Worm (Caenorhabditis elegans): ENCODE measurements around the gene npax-3.

npax-3 gene

DNA sequence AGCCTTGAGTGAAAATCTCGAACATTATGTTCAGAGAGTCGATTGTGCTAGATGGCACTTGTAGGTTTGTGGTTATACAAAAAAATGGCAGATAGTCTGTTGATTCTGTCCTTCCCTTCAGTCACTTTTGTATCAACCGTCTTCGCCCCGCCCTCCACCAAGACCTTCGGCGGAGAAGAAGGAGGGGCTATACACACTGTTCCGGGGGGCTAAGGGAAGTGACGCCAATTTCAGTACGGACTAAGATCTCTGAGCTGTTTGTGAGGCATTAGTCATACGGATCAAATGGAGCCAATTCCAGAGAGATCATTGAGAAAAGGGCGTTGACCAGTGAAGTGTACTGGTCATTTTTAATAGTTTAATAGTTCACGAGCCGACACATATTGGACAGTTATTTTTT, 47.4 kb downstream of the npax-3 start, which contains the start of gene swt-3:
TSS of gene swt-3 (minus strand) at position 101 of the 400 bp plus-strand sequence.
- no peak for TF ChIP-seq klf-2 (GFP tag; conservative IDR thresholded peaks at IDR 0.05)
- TF ChIP-seq ztf-29 (GFP tag; IDR thresholded peaks at IDR 0.05): no peak
- TF ChIP-seq cog-1 (tag; optimal IDR thresholded peaks at IDR 0.05): no peak

DNA sequence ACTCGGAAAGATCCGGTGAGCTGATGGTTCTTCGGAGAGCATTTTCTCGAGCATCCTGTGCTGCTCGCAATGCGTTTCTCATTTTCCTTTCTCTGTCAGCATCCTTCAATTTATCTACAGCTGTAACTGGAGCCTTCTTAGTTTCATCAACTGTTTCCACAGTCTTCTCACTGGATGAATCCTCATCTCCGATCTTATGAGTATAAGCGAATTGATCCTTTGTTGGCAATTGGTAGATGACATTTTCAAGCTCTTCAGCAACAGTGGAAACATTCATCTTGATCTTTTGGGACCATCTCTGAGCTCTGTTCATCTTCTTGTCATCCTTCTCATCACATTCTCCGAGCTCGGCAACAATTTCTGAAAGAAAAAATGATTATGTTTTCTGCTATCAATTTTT, 48.6 kb downstream of the npax-3 start:
- TF ChIP-seq med-1 (GFP tag; optimal IDR thresholded peaks at IDR 0.05; ENCODE audit: insufficient read depth) (no peak), tab-1 (GFP tag; IDR thresholded peaks at IDR 0.05) (no peak), cog-1 (tag; optimal IDR thresholded peaks at IDR 0.05) (no peak), ref-1 (GFP tag; conservative IDR thresholded peaks at IDR 0.05) (no peak), flt-1 (GFP tag; IDR thresholded peaks at IDR 0.05) (no peak), ztf-29 (GFP tag; IDR thresholded peaks at IDR 0.05) (no peak), klf-2 (GFP tag; conservative IDR thresholded peaks at IDR 0.05) (no peak), T22C8.4 (GFP tag; IDR thresholded peaks at IDR 0.05) (no peak), ztf-23 (GFP tag; IDR thresholded peaks at IDR 0.05) (no peak)

DNA sequence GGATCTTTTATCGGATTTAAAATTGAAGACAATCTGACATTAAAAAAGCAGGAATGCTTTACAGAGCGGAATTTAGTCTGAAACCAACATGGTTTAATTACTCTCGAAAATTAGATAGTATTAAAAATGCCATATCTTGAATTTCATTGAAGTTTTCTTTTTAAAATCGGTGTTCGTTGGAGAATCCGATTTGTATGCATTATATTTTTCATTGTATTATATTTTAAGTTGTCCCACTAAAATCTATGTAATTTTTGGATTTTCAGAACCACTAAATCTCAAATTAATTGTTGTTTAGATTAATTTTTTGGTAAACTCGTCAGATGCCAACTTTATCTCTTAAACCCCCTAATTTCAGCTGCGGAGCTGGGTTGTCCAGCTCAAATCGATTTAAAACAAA, 49.4 kb downstream of the npax-3 start:
- TF ChIP-seq tab-1 (GFP tag; IDR thresholded peaks at IDR 0.05): no peak
- TF ChIP-seq ref-1 (GFP tag; conservative IDR thresholded peaks at IDR 0.05): no peak
- TF ChIP-seq klf-2 (GFP tag; conservative IDR thresholded peaks at IDR 0.05): no peak
- no peak for TF ChIP-seq ztf-29 (GFP tag; IDR thresholded peaks at IDR 0.05)
- no peak for TF ChIP-seq flt-1 (GFP tag; IDR thresholded peaks at IDR 0.05)
- no peak for TF ChIP-seq cog-1 (tag; optimal IDR thresholded peaks at IDR 0.05)

DNA sequence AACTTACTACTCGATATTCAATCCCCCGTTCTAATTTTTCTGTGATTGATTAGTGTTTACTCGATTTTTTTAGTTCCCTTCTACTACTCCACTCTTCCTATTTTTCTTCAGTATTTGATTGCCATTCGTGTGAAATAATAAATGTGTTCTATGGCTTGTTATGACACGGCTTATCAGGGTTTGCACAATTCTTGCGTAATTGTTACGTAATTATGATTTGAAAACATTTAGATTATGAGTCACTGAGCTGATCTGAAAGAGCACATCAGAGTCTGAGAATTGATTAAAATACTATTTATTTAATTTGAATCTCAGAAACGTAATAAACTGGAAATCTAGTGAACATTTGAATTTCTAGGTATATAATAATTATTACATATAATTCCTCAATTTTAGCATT, 50.3 kb downstream of the npax-3 start:
- TF ChIP-seq T22C8.4 (GFP tag; IDR thresholded peaks at IDR 0.05) (no peak), ztf-23 (GFP tag; IDR thresholded peaks at IDR 0.05) (no peak), klf-2 (GFP tag; conservative IDR thresholded peaks at IDR 0.05) (no peak), tab-1 (GFP tag; IDR thresholded peaks at IDR 0.05) (no peak), ref-1 (GFP tag; conservative IDR thresholded peaks at IDR 0.05) (no peak), ztf-29 (GFP tag; IDR thresholded peaks at IDR 0.05) (no peak), flt-1 (GFP tag; IDR thresholded peaks at IDR 0.05) (no peak)

DNA sequence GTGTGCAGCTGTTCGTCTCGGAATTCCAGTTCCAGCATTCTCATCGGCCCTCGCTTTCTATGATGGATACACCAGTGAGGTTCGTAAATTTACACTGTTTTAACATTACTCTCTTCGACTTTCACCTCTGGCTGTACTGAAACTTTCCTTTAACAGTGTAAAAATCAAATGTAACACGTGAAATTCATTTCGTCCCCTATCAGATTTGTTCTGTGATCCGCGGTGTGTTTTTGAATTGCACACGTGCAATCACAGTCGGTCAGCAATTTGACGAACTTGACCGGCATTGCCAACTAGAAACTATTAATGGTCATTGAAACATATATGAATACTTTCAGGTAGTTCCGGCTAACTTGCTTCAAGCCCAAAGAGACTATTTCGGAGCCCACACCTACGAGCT, 50.9 kb downstream of the npax-3 start:
- TF ChIP-seq ztf-23 (GFP tag; IDR thresholded peaks at IDR 0.05) (no peak), klf-2 (GFP tag; conservative IDR thresholded peaks at IDR 0.05) (no peak), cog-1 (tag; optimal IDR thresholded peaks at IDR 0.05) (no peak), ztf-29 (GFP tag; IDR thresholded peaks at IDR 0.05) (no peak), med-1 (GFP tag; optimal IDR thresholded peaks at IDR 0.05; ENCODE audit: insufficient read depth) (no peak), T22C8.4 (GFP tag; IDR thresholded peaks at IDR 0.05) (no peak), ref-1 (GFP tag; conservative IDR thresholded peaks at IDR 0.05) (no peak), flt-1 (GFP tag; IDR thresholded peaks at IDR 0.05) (no peak), tab-1 (GFP tag; IDR thresholded peaks at IDR 0.05) (no peak)
